Fruit fly (Drosophila melanogaster) whole organism, embryonic: Measurements from ENCODE around the gene CG43638.
A peak's percentile ranks its signal among the peaks of the same experiment; 100 is the strongest.

ENCODE experiments used
- CG10147 ChIP-seq: fragments of 200-800 bp; sonication (Bioruptor generic); optimal IDR thresholded peaks from 2 replicates; lab custom pipeline; 2019; ENCODE audit warnings: missing biosample characterization, mild to moderate bottlenecking, missing genetic modification characterization, moderate library complexity
- CG12104 ChIP-seq: fragments of 200-800 bp; sonication (Bioruptor generic); optimal IDR thresholded peaks from 3 replicates; lab custom pipeline; 2016; ENCODE audit warnings: missing biosample characterization, missing genetic modification characterization
- CG12155 ChIP-seq: fragments of 200-800 bp; sonication (Bioruptor generic); optimal IDR thresholded peaks from 3 replicates; lab custom pipeline; 2016; ENCODE audit warnings: missing biosample characterization, missing genetic modification characterization
- CG12236 ChIP-seq: fragments of 200-800 bp; sonication (Bioruptor generic); optimal IDR thresholded peaks from 2 replicates; lab custom pipeline; 2016; ENCODE audit warnings: missing biosample characterization, missing genetic modification characterization
- CG14965 ChIP-seq: fragments of 200-800 bp; sonication (Bioruptor generic); optimal IDR thresholded peaks from 2 replicates; lab custom pipeline; 2016; ENCODE audit warnings: missing biosample characterization, missing genetic modification characterization, borderline replicate concordance
- CG1647 ChIP-seq: fragments of 200-800 bp; sonication (Bioruptor generic); optimal IDR thresholded peaks from 3 replicates; lab custom pipeline; 2016; ENCODE audit warnings: missing biosample characterization, missing genetic modification characterization
- CG18011 ChIP-seq: fragments of 200-800 bp; sonication (Bioruptor generic); optimal IDR thresholded peaks from 2 replicates; lab custom pipeline; 2017; ENCODE audit warnings: missing biosample characterization, missing genetic modification characterization, mild to moderate bottlenecking, moderate library complexity, missing genotype
- CG1832 ChIP-seq: fragments of 200-800 bp; sonication (Bioruptor generic); optimal IDR thresholded peaks from 2 replicates; lab custom pipeline; 2017; ENCODE audit warnings: missing biosample characterization, mild to moderate bottlenecking, missing genetic modification characterization, inconsistent platforms
- CG2120 ChIP-seq: fragments of 200-800 bp; sonication (Bioruptor generic); optimal IDR thresholded peaks from 3 replicates; lab custom pipeline; 2016; ENCODE audit warnings: missing biosample characterization, missing genetic modification characterization
- CG32532 ChIP-seq: fragments of 200-800 bp; sonication (Bioruptor generic); IDR thresholded peaks from 2 replicates; pipeline ENCODE4 v1.3.6; 2022; ENCODE audit warnings: missing biosample characterization, missing genetic modification characterization
- CG4730 ChIP-seq: fragments of 200-800 bp; sonication (Bioruptor generic); IDR thresholded peaks from 2 replicates; pipeline ENCODE4 v1.3.6; 2022; ENCODE audit warnings: missing biosample characterization, missing genetic modification characterization
- CG7357 ChIP-seq: fragments of 200-800 bp; sonication (Bioruptor generic); IDR thresholded peaks from 3 replicates; pipeline ENCODE4 v1.3.6; 2022; ENCODE audit warnings: missing biosample characterization, missing genetic modification characterization
- CG8281 ChIP-seq: fragments of 200-800 bp; sonication (Bioruptor generic); optimal IDR thresholded peaks from 2 replicates; lab custom pipeline; 2018; ENCODE audit warnings: missing biosample characterization, mild to moderate bottlenecking, missing genetic modification characterization, moderate library complexity
- CG9215 ChIP-seq: fragments of 200-800 bp; sonication (Bioruptor generic); IDR thresholded peaks from 2 replicates; pipeline ENCODE4 v1.3.6; 2022; ENCODE audit warnings: missing biosample characterization, missing genetic modification characterization
- Camta ChIP-seq: fragments of 200-800 bp; sonication (Bioruptor generic); optimal IDR thresholded peaks from 2 replicates; lab custom pipeline; 2016; ENCODE audit warnings: missing biosample characterization, missing genetic modification characterization
- D19B ChIP-seq: fragments of 200-800 bp; sonication (Bioruptor generic); optimal IDR thresholded peaks from 2 replicates; lab custom pipeline; 2017; ENCODE audit warnings: missing biosample characterization, mild to moderate bottlenecking, missing genetic modification characterization
- E2f1 ChIP-seq: fragments of 200-800 bp; sonication (Bioruptor generic); IDR thresholded peaks from 2 replicates; pipeline ENCODE4 v1.3.6; 2022; ENCODE audit warnings: missing biosample characterization, missing genetic modification characterization
- ERR ChIP-seq: fragments of 200-800 bp; sonication (Bioruptor generic); optimal IDR thresholded peaks from 2 replicates; lab custom pipeline; 2016; ENCODE audit warnings: missing biosample characterization, missing genetic modification characterization
- H15 ChIP-seq: fragments of 200-800 bp; sonication (Bioruptor generic); IDR thresholded peaks from 3 replicates; pipeline ENCODE4 v1.3.6; 2022; ENCODE audit warnings: missing biosample characterization, missing genetic modification characterization
- Hmx ChIP-seq: fragments of 200-800 bp; sonication (Bioruptor generic); optimal IDR thresholded peaks from 2 replicates; lab custom pipeline; 2016; ENCODE audit warnings: missing biosample characterization, missing genetic modification characterization
- Hr51 ChIP-seq, 2 experiments: fragments of 200-800 bp; sonication (Bioruptor generic); optimal IDR thresholded peaks; 2 replicates in 1 of 2; 3 replicates in 1 of 2; lab custom pipeline; 2016 to 2018; ENCODE audit warnings: missing biosample characterization in 2 of 2, missing genetic modification characterization in 2 of 2, mild to moderate bottlenecking in 1 of 2, moderate library complexity in 1 of 2
- Myb ChIP-seq: fragments of 200-800 bp; sonication (Bioruptor generic); optimal IDR thresholded peaks from 2 replicates; lab custom pipeline; 2016; ENCODE audit warnings: missing biosample characterization, missing genetic modification characterization
- NC2β ChIP-seq: fragments of 200-800 bp; sonication (Bioruptor generic); optimal IDR thresholded peaks from 2 replicates; lab custom pipeline; 2016; ENCODE audit warnings: missing biosample characterization, missing genetic modification characterization
- NFAT ChIP-seq: fragments of 200-800 bp; sonication (Bioruptor generic); IDR thresholded peaks from 2 replicates; pipeline ENCODE4 v1.3.6; 2022; ENCODE audit warnings: missing biosample characterization, missing genetic modification characterization
- Nf-YA ChIP-seq: fragments of 200-800 bp; sonication (Bioruptor generic); IDR thresholded peaks from 2 replicates; pipeline ENCODE4 v1.3.6; 2022; ENCODE audit warnings: missing biosample characterization, missing genetic modification characterization
- Poxn ChIP-seq: fragments of 200-800 bp; sonication (Bioruptor generic); IDR thresholded peaks from 2 replicates; pipeline ENCODE4 v1.3.6; 2022; ENCODE audit warnings: missing biosample characterization, missing genetic modification characterization
- Sox100B ChIP-seq: fragments of 200-800 bp; sonication (Bioruptor generic); optimal IDR thresholded peaks from 3 replicates; lab custom pipeline; 2018; ENCODE audit warnings: missing biosample characterization, mild to moderate bottlenecking, missing genetic modification characterization
- Sry-δ ChIP-seq: fragments of 200-800 bp; sonication (Bioruptor generic); optimal IDR thresholded peaks from 2 replicates; lab custom pipeline; 2016; ENCODE audit warnings: missing biosample characterization, missing genetic modification characterization
- Xrp1 ChIP-seq: fragments of 200-800 bp; sonication (Bioruptor generic); IDR thresholded peaks from 2 replicates; pipeline ENCODE4 v1.3.6; 2022; ENCODE audit warnings: missing biosample characterization, missing genetic modification characterization
- aop ChIP-seq: fragments of 200-800 bp; sonication (Bioruptor generic); IDR thresholded peaks from 2 replicates; pipeline ENCODE4 v1.3.6; 2022; ENCODE audit warnings: missing biosample characterization, missing genetic modification characterization
- ase ChIP-seq: fragments of 200-800 bp; sonication (Bioruptor generic); IDR thresholded peaks from 3 replicates; pipeline ENCODE4 v1.3.6; 2022; ENCODE audit warnings: missing biosample characterization, missing genetic modification characterization
- dpn ChIP-seq, 2 experiments: fragments of 200-800 bp; sonication (Bioruptor generic); optimal IDR thresholded peaks; 3 replicates each; lab custom pipeline; 2016; ENCODE audit warnings: missing biosample characterization in 2 of 2, missing genetic modification characterization in 2 of 2
- ems ChIP-seq: fragments of 200-800 bp; sonication (Bioruptor generic); optimal IDR thresholded peaks from 3 replicates; lab custom pipeline; 2016; ENCODE audit warnings: missing biosample characterization, missing genetic modification characterization
- esg ChIP-seq: fragments of 200-800 bp; sonication (Bioruptor generic); conservative IDR thresholded peaks from 2 replicates; pipeline ENCODE4 v1.3.6; 2022; ENCODE audit warnings: missing biosample characterization, missing genetic modification characterization
- fd96Cb ChIP-seq: fragments of 200-800 bp; sonication (Bioruptor generic); optimal IDR thresholded peaks from 2 replicates; lab custom pipeline; 2018; ENCODE audit warnings: missing biosample characterization, mild to moderate bottlenecking, missing genetic modification characterization, moderate library complexity
- grau ChIP-seq: fragments of 200-800 bp; optimal IDR thresholded peaks from 3 replicates; lab custom pipeline; 2019; ENCODE audit warnings: missing biosample characterization, mild to moderate bottlenecking, missing genetic modification characterization, moderate library complexity
- gt ChIP-seq: fragments of 200-800 bp; sonication (Bioruptor generic); IDR thresholded peaks from 2 replicates; pipeline ENCODE4 v1.3.6; 2022; ENCODE audit warnings: missing biosample characterization, missing genetic modification characterization
- her ChIP-seq: fragments of 200-800 bp; sonication (Bioruptor generic); optimal IDR thresholded peaks from 2 replicates; lab custom pipeline; 2016; ENCODE audit warnings: missing biosample characterization, missing genetic modification characterization
- jigr1 ChIP-seq: fragments of 200-800 bp; sonication (Bioruptor generic); IDR thresholded peaks from 3 replicates; pipeline ENCODE4 v1.3.6; 2022; ENCODE audit warnings: missing biosample characterization, missing genetic modification characterization
- jumu ChIP-seq: fragments of 200-800 bp; sonication (Bioruptor generic); optimal IDR thresholded peaks from 3 replicates; lab custom pipeline; 2016; ENCODE audit warnings: missing biosample characterization, missing genetic modification characterization
- otp ChIP-seq: fragments of 200-800 bp; sonication (Bioruptor generic); IDR thresholded peaks from 3 replicates; pipeline ENCODE4, ENCODE4 v1.3.6; 2022; ENCODE audit warnings: missing biosample characterization, missing genetic modification characterization
- pan ChIP-seq, 4 experiments: fragments of >200 bp in 3 of 4; fragments of 200-800 bp in 1 of 4; sonication (Bioruptor generic) in 1 of 4; optimal IDR thresholded peaks in 3 of 4; IDR thresholded peaks in 1 of 4; 2 replicates each; pipeline versions ENCODE4 v1.3.6 to Lab custom; 2017 to 2022; ENCODE audit warnings: missing biosample characterization in 2 of 4, missing genetic modification characterization in 2 of 4, mixed read lengths in 1 of 4
- sob ChIP-seq: fragments of 200-800 bp; sonication (Bioruptor generic); IDR thresholded peaks from 2 replicates; pipeline ENCODE4 v1.3.6; 2022; ENCODE audit warnings: missing biosample characterization, missing genetic modification characterization
- tgo ChIP-seq: fragments of 200-800 bp; sonication (Bioruptor generic); IDR thresholded peaks from 3 replicates; pipeline ENCODE4 v1.3.6; 2022; ENCODE audit warnings: missing biosample characterization, missing genetic modification characterization
- unpg ChIP-seq: fragments of 200-800 bp; sonication (Bioruptor generic); optimal IDR thresholded peaks from 3 replicates; lab custom pipeline; 2018; ENCODE audit warnings: missing biosample characterization, mild to moderate bottlenecking, missing genetic modification characterization, moderate library complexity
- wor ChIP-seq: fragments of 200-800 bp; sonication (Bioruptor generic); IDR thresholded peaks from 2 replicates; pipeline ENCODE4 v1.3.6; 2022; ENCODE audit warnings: missing biosample characterization, missing genetic modification characterization
- zen ChIP-seq: fragments of 200-800 bp; sonication (Bioruptor generic); optimal IDR thresholded peaks from 3 replicates; lab custom pipeline; 2018; ENCODE audit warnings: missing biosample characterization, mild to moderate bottlenecking, missing genetic modification characterization, moderate library complexity
- zen2 ChIP-seq: fragments of 200-800 bp; sonication (Bioruptor generic); IDR thresholded peaks from 3 replicates; pipeline ENCODE4 v1.3.6; 2022; ENCODE audit warnings: missing biosample characterization, missing genetic modification characterization; ENCODE audit not compliant: partially characterized antibody

The CG43638 gene

dm6 chr3L:12002321-12003248, 41.8 kb upstream of the CG43638 start, which contains the start of the genes Pop2 and CG6928 (continued):
- peak; percentile 89 for TF ChIP-seq Sry-δ (GFP tag; lab: Kevin White, UChicago)
- TF ChIP-seq esg (GFP tag; lab: Robert Waterston, UW): peak; percentile 47; the same call in 1 of the 2 replicates
- TF ChIP-seq fd96Cb (tag; lab: Kevin White, UChicago): peak; percentile 52
- peak; percentile 83 for TF ChIP-seq Myb (GFP tag; lab: Kevin White, UChicago)
- no peak for TF ChIP-seq CG1832 (GFP tag; lab: Kevin White, UChicago)
- TF ChIP-seq gt (GFP tag; lab: Robert Waterston, UW): no peak
- TF ChIP-seq Hmx: peak; percentile 47
- no peak for TF ChIP-seq aop (GFP tag; lab: Robert Waterston, UW)
- peak in 1 of 2 experiments; percentile 88 for TF ChIP-seq Hr51 (GFP tag; optimal IDR thresholded peaks at IDR 0.05; lab: Kevin White, UChicago)
- TF ChIP-seq dpn (GFP tag; optimal IDR thresholded peaks at IDR 0.05; lab: Kevin White, UChicago): peak; percentile 79 to 88
- TF ChIP-seq her (GFP tag; lab: Kevin White, UChicago): peak; percentile 76
- no peak for TF ChIP-seq Poxn
- TF ChIP-seq tgo (GFP tag; lab: Robert Waterston, UW): peak; percentile 45; the same call in 2 of the 3 replicates
- TF ChIP-seq CG14965 (GFP tag; lab: Kevin White, UChicago): no peak
- peak; percentile 58 for TF ChIP-seq unpg (GFP tag; lab: Kevin White, UChicago)
- TF ChIP-seq Nf-YA: no peak; the same call in 1 of the 2 replicates
- TF ChIP-seq CG12155 (GFP tag; lab: Kevin White, UChicago): peak; percentile 81
- TF ChIP-seq ems: peak; percentile 79
- TF ChIP-seq Sox100B: no peak
- peak; percentile 70 for TF ChIP-seq Camta
- no peak for TF ChIP-seq CG8281 (tag; lab: Kevin White, UChicago)
- TF ChIP-seq pan (optimal IDR thresholded peaks at IDR 0.05; lab: Kevin White, UChicago): no peak
- TF ChIP-seq pan (GFP tag; optimal IDR thresholded peaks at IDR 0.05 in 1 of 2, IDR thresholded peaks at IDR 0.05 in 1 of 2): peak in 1 of 2 experiments; percentile 34
- peak; percentile 64 for TF ChIP-seq grau (tag; lab: Kevin White, UChicago)
- no peak; the same call in 2 of the 3 replicates for TF ChIP-seq otp
- no peak for TF ChIP-seq ase
- TF ChIP-seq jigr1 (GFP tag; lab: Robert Waterston, UW): no peak
- TF ChIP-seq zen (tag; lab: Kevin White, UChicago): peak; percentile 71
- TF ChIP-seq CG32532 (GFP tag; lab: Robert Waterston, UW): peak; percentile 75
- TF ChIP-seq CG12236: peak; percentile 37
- peak; percentile 90 for TF ChIP-seq CG2120 (GFP tag; lab: Kevin White, UChicago)
- TF ChIP-seq CG4730 (GFP tag; lab: Robert Waterston, UW): peak; percentile 49; the same call in 1 of the 2 replicates
- peak; percentile 59 for TF ChIP-seq ERR (GFP tag; lab: Kevin White, UChicago)
- TF ChIP-seq H15: peak; percentile 66; the same call in 2 of the 3 replicates
- peak; percentile 76 for TF ChIP-seq CG1647 (GFP tag; lab: Kevin White, UChicago)
- peak; percentile 59 for TF ChIP-seq E2f1
- TF ChIP-seq NC2β: peak; percentile 82
- TF ChIP-seq wor (GFP tag; lab: Robert Waterston, UW): no peak
- peak; percentile 53 for TF ChIP-seq CG18011 (GFP tag; lab: Kevin White, UChicago)
- no peak for TF ChIP-seq CG7357 (GFP tag; lab: Robert Waterston, UW)
- TF ChIP-seq zen2 (GFP tag; lab: Robert Waterston, UW): peak; percentile 67; the same call in 1 of the 3 replicates
- TF ChIP-seq NFAT (GFP tag; lab: Robert Waterston, UW): peak; percentile 82; the same call in 1 of the 2 replicates
- peak; percentile 84 for TF ChIP-seq jumu (GFP tag; lab: Kevin White, UChicago)
- peak; percentile 87 for TF ChIP-seq sob (GFP tag; lab: Robert Waterston, UW)
- TF ChIP-seq CG12104 (GFP tag; lab: Kevin White, UChicago): peak; percentile 49
- peak; percentile 59 for TF ChIP-seq Xrp1
- no peak for TF ChIP-seq CG10147 (GFP tag; lab: Kevin White, UChicago)
- peak; percentile 78 for TF ChIP-seq CG9215 (GFP tag; lab: Robert Waterston, UW)
- TF ChIP-seq D19B (GFP tag; lab: Kevin White, UChicago): peak; percentile 19
